Fruit fly (Drosophila melanogaster) whole organism, pupa: ENCODE data around the gene Polr2D.

Experiments
- CG13204 ChIP-seq: fragments of 200-800 bp; sonication (Bioruptor generic); optimal IDR thresholded peaks from 2 replicates; lab custom pipeline; 2018; ENCODE audit warnings: missing biosample characterization, mild to moderate bottlenecking, missing genetic modification characterization, moderate library complexity
- CG14655 ChIP-seq: fragments of 200-800 bp; sonication (Bioruptor generic); optimal IDR thresholded peaks from 3 replicates; lab custom pipeline; 2017; ENCODE audit warnings: mild to moderate bottlenecking, missing biosample characterization, missing genetic modification reagents, missing genetic modification characterization
- CG17806 ChIP-seq: fragments of 200-800 bp; sonication (Bioruptor generic); optimal IDR thresholded peaks from 2 replicates; lab custom pipeline; 2018; ENCODE audit warnings: missing biosample characterization, mild to moderate bottlenecking, missing genetic modification characterization, moderate library complexity
- CG32121 ChIP-seq: fragments of 200-800 bp; sonication (Bioruptor generic); IDR thresholded peaks from 2 replicates; pipeline ENCODE4 v1.3.6; 2022; ENCODE audit warnings: missing biosample characterization, missing genetic modification characterization
- CG34367 ChIP-seq: fragments of 200-800 bp; sonication (Bioruptor generic); optimal IDR thresholded peaks from 2 replicates; lab custom pipeline; 2018; ENCODE audit warnings: missing biosample characterization, mild to moderate bottlenecking, missing genetic modification characterization
- CG4496 ChIP-seq: fragments of 200-800 bp; sonication (Bioruptor generic); IDR thresholded peaks from 3 replicates; pipeline ENCODE4 v1.3.6; 2022; ENCODE audit warnings: missing biosample characterization, missing genetic modification characterization
- CG8159 ChIP-seq: fragments of 200-800 bp; sonication (Bioruptor generic); optimal IDR thresholded peaks from 3 replicates; lab custom pipeline; 2018; ENCODE audit warnings: missing biosample characterization, mild to moderate bottlenecking, missing genetic modification characterization, moderate library complexity
- CG8301 ChIP-seq: fragments of 200-800 bp; sonication (Bioruptor generic); optimal IDR thresholded peaks from 2 replicates; lab custom pipeline; 2018; ENCODE audit warnings: missing biosample characterization, mild to moderate bottlenecking, missing genetic modification characterization
- CG9948 ChIP-seq: fragments of 200-800 bp; sonication (Bioruptor generic); optimal IDR thresholded peaks from 2 replicates; lab custom pipeline; 2018; ENCODE audit warnings: missing biosample characterization, mild to moderate bottlenecking, missing genetic modification characterization, moderate library complexity
- D1 ChIP-seq: fragments of 200-800 bp; sonication (Bioruptor generic); optimal IDR thresholded peaks from 2 replicates; lab custom pipeline; 2018; ENCODE audit warnings: missing biosample characterization, mild to moderate bottlenecking, missing genetic modification characterization, moderate library complexity
- EcR ChIP-seq: fragments of 200-800 bp; sonication (Bioruptor generic); optimal IDR thresholded peaks from 3 replicates; lab custom pipeline; 2019; ENCODE audit warnings: missing biosample characterization, missing genetic modification characterization, mild to moderate bottlenecking, moderate library complexity, missing genetic modification reagents
- Pif1B ChIP-seq: fragments of 200-800 bp; sonication (Bioruptor generic); optimal IDR thresholded peaks from 3 replicates; lab custom pipeline; 2016; ENCODE audit warnings: missing biosample characterization, missing genetic modification characterization
- gl ChIP-seq: fragments of 200-800 bp; sonication (Bioruptor generic); optimal IDR thresholded peaks from 2 replicates; lab custom pipeline; 2018; ENCODE audit warnings: missing biosample characterization, mild to moderate bottlenecking, missing genetic modification characterization
- rn ChIP-seq: fragments of 200-800 bp; sonication (Bioruptor generic); IDR thresholded peaks from 2 replicates; pipeline ENCODE4 v1.3.6; 2022; ENCODE audit warnings: missing biosample characterization, missing genetic modification characterization

dm6 chr3R:18267489-18267888, 12.2 kb upstream of the Polr2D start, which contains the start of gene CG18599:
- no peak for TF ChIP-seq CG8159 (tag; lab: Kevin White, UChicago)
- TF ChIP-seq CG32121 (GFP tag; lab: Robert Waterston, UW): no peak
- no peak for TF ChIP-seq D1 (tag; lab: Kevin White, UChicago)
- TF ChIP-seq CG13204: no peak
- TF ChIP-seq Pif1B (GFP tag; lab: Kevin White, UChicago): no peak
- no peak for TF ChIP-seq gl (tag; lab: Kevin White, UChicago)
- TF ChIP-seq EcR (GFP tag; lab: Kevin White, UChicago): no peak
- no peak for TF ChIP-seq rn (GFP tag; lab: Robert Waterston, UW)
- no peak for TF ChIP-seq CG17806 (tag; lab: Kevin White, UChicago)
- TF ChIP-seq CG8301: no peak
- no peak for TF ChIP-seq CG9948 (tag; lab: Kevin White, UChicago)
- TF ChIP-seq CG34367 (tag; lab: Kevin White, UChicago): no peak
- no peak for TF ChIP-seq CG14655 (GFP tag; lab: Kevin White, UChicago)
- no peak for TF ChIP-seq CG4496 (GFP tag; lab: Robert Waterston, UW)
